Worm (Caenorhabditis elegans): ENCODE results near the gene spp-4.

ce11 chrX:7318639-7319038 is at the start of gene spp-4:
- TF ChIP-seq T22C8.4 (GFP tag; IDR thresholded peaks at IDR 0.05) = no peak
- TF ChIP-seq tab-1 (GFP tag; IDR thresholded peaks at IDR 0.05) = no peak
- no peak for TF ChIP-seq ztf-23 (GFP tag; IDR thresholded peaks at IDR 0.05)
- no peak for TF ChIP-seq flt-1 (GFP tag; IDR thresholded peaks at IDR 0.05)
- TF ChIP-seq ztf-29 (GFP tag; IDR thresholded peaks at IDR 0.05) = no peak
- no peak for TF ChIP-seq ref-1 (GFP tag; conservative IDR thresholded peaks at IDR 0.05)
- no peak for TF ChIP-seq med-1 (GFP tag; optimal IDR thresholded peaks at IDR 0.05; ENCODE audit: insufficient read depth)

Data from whole organism, midembryonic.